Worm (Caenorhabditis elegans) whole organism, early embryonic: Measurements from ENCODE around the gene H28G03.3.

Experiments
- B0310.2 ChIP-seq: sonication (generic microtip); optimal IDR thresholded peaks from 2 replicates; lab custom pipeline; 2016; ENCODE audit warnings: mild to moderate bottlenecking, missing genetic modification characterization, missing compliant biosample characterization
- F13C5.2 ChIP-seq: sonication (generic microtip); optimal IDR thresholded peaks from 2 replicates; lab custom pipeline; 2017; ENCODE audit warnings: mild to moderate bottlenecking, missing genetic modification characterization, inconsistent platforms, missing compliant biosample characterization
- aly-1 ChIP-seq: sonication (generic microtip); optimal IDR thresholded peaks from 2 replicates; lab custom pipeline; 2016; ENCODE audit warnings: missing genetic modification characterization, missing compliant biosample characterization
- ama-1 ChIP-seq: fragments of 150-350 bp; optimal IDR thresholded peaks from 2 replicates; lab custom pipeline; 2014
- ceh-13 ChIP-seq: fragments of 200-800 bp; sonication (Bioruptor generic); optimal IDR thresholded peaks from 2 replicates; lab custom pipeline; 2018; ENCODE audit warnings: mild to moderate bottlenecking, missing genetic modification characterization, missing compliant biosample characterization
- ceh-36 ChIP-seq: sonication (generic microtip); optimal IDR thresholded peaks from 2 replicates; lab custom pipeline; 2016; ENCODE audit warnings: missing genetic modification characterization, inconsistent platforms, missing compliant biosample characterization
- ets-7 ChIP-seq: sonication (generic microtip); optimal IDR thresholded peaks from 2 replicates; lab custom pipeline; 2016; ENCODE audit warnings: missing genotype, missing genetic modification characterization, missing compliant biosample characterization
- flt-1 ChIP-seq: fragments of 200-800 bp; sonication (Bioruptor generic); IDR thresholded peaks from 2 replicates; pipeline ENCODE4 v1.3.6; 2022; ENCODE audit warnings: missing genetic modification characterization, missing compliant biosample characterization
- hmbx-1 ChIP-seq: sonication (generic microtip); optimal IDR thresholded peaks from 2 replicates; lab custom pipeline; 2016; ENCODE audit warnings: mild to moderate bottlenecking, missing genetic modification characterization, missing compliant biosample characterization
- hmg-4 ChIP-seq: fragments of 200-800 bp; sonication (Bioruptor generic); optimal IDR thresholded peaks from 2 replicates; lab custom pipeline; 2018; ENCODE audit warnings: mild to moderate bottlenecking, missing genetic modification characterization, missing compliant biosample characterization
- hnd-1 ChIP-seq: sonication (generic microtip); optimal IDR thresholded peaks from 2 replicates; lab custom pipeline; 2016; ENCODE audit warnings: missing genetic modification characterization, missing compliant biosample characterization
- pes-1 ChIP-seq: fragments of 200-800 bp; sonication (Bioruptor generic); IDR thresholded peaks from 2 replicates; pipeline ENCODE4 v1.3.6; 2022; ENCODE audit warnings: missing genetic modification reagents, missing genetic modification characterization, missing compliant biosample characterization
- scrt-1 ChIP-seq: fragments of 200-800 bp; sonication (Bioruptor generic); IDR thresholded peaks from 2 replicates; pipeline ENCODE4 v1.3.6; 2022; ENCODE audit warnings: missing genetic modification characterization, missing compliant biosample characterization
- sea-1 ChIP-seq: fragments of 200-800 bp; sonication (Bioruptor generic); conservative IDR thresholded peaks from 2 replicates; pipeline ENCODE4 v1.3.6; 2022; ENCODE audit warnings: missing genetic modification characterization, missing compliant biosample characterization
- tbx-11 ChIP-seq: fragments of 200-800 bp; sonication (Bioruptor generic); IDR thresholded peaks from 2 replicates; pipeline ENCODE4 v1.3.6; 2022; ENCODE audit warnings: missing genetic modification characterization, missing compliant biosample characterization
- tbx-37 ChIP-seq: fragments of 200-800 bp; sonication (Bioruptor generic); conservative IDR thresholded peaks from 2 replicates; pipeline ENCODE4 v1.3.6; 2022; ENCODE audit warnings: missing genetic modification reagents, missing genetic modification characterization, missing compliant biosample characterization
- tra-4 ChIP-seq: sonication (generic microtip); optimal IDR thresholded peaks from 2 replicates; lab custom pipeline; 2017; ENCODE audit warnings: missing genetic modification characterization, missing compliant biosample characterization

Gene H28G03.3

ce11 chrX:5226265-5226664, at the start of gene H28G03.3:
Gene H28G03.3 (minus strand): TSS chrX:5226365.
- no peak for TF ChIP-seq flt-1 (GFP tag; lab: Robert Waterston, UW)
- TF ChIP-seq ceh-36 (tag; lab: Kevin White, UChicago): no peak
- no peak for TF ChIP-seq ama-1 (lab: Kevin White, UChicago)
- no peak for TF ChIP-seq tbx-11 (GFP tag; lab: Robert Waterston, UW)
- no peak for TF ChIP-seq hnd-1 (tag; lab: Kevin White, UChicago)
- no peak for TF ChIP-seq ets-7
- TF ChIP-seq sea-1 (GFP tag; lab: Robert Waterston, UW): no peak
- no peak for TF ChIP-seq aly-1 (tag; lab: Kevin White, UChicago)
- no peak for TF ChIP-seq hmg-4 (GFP tag; lab: Kevin White, UChicago)
- TF ChIP-seq tra-4 (tag; lab: Kevin White, UChicago): no peak
- no peak for TF ChIP-seq F13C5.2 (tag; lab: Kevin White, UChicago)
- TF ChIP-seq hmbx-1: no peak
- no peak for TF ChIP-seq B0310.2 (tag; lab: Kevin White, UChicago)
- no peak for TF ChIP-seq pes-1 (GFP tag; lab: Robert Waterston, UW)
- no peak for TF ChIP-seq tbx-37 (GFP tag; lab: Robert Waterston, UW)
- no peak for TF ChIP-seq ceh-13
- TF ChIP-seq scrt-1 (GFP tag; lab: Robert Waterston, UW): no peak

DNA sequence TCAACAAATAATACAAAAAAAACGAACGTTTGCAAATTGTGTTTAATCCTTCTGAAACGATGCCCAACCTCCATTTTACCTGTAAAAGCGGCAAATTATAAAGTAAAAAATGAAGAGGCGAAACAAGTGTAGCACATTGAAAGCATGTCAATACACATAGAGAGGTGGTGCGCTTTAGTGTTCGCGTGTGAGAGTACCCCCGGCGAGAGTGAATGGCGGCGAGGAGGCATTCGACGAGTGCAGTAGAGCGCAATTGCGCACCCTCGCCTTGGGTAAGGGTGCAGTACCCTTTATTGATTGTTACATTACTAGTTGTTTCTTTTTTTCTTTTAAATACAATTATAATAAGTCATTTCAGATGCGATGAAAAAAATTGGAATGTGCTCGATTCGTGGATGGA, 49.0 kb upstream of the H28G03.3 start, which contains the start of gene hst-6:
TSS of gene hst-6 (plus strand) at position 353 of the 400 bp plus-strand sequence.
- TF ChIP-seq tbx-11 (GFP tag; lab: Robert Waterston, UW) (no peak), flt-1 (GFP tag; lab: Robert Waterston, UW) (peak; percentile 41; the same call in 1 of the 2 replicates), F13C5.2 (tag; lab: Kevin White, UChicago) (peak; percentile 85), hmbx-1 (no peak), aly-1 (tag; lab: Kevin White, UChicago) (no peak), ceh-36 (tag; lab: Kevin White, UChicago) (no peak), tbx-37 (GFP tag; lab: Robert Waterston, UW) (0 out of 2 replicates have a peak, but pooled peaks have one; percentile 39), sea-1 (GFP tag; lab: Robert Waterston, UW) (0 out of 2 replicates have a peak, but pooled peaks have one; percentile 50), hmg-4 (GFP tag; lab: Kevin White, UChicago) (peak; percentile 75), tra-4 (tag; lab: Kevin White, UChicago) (no peak), ets-7 (no peak), scrt-1 (GFP tag; lab: Robert Waterston, UW) (no peak), hnd-1 (tag; lab: Kevin White, UChicago) (no peak), ceh-13 (no peak), ama-1 (lab: Kevin White, UChicago) (no peak), B0310.2 (tag; lab: Kevin White, UChicago) (no peak), pes-1 (GFP tag; lab: Robert Waterston, UW) (no peak)

DNA sequence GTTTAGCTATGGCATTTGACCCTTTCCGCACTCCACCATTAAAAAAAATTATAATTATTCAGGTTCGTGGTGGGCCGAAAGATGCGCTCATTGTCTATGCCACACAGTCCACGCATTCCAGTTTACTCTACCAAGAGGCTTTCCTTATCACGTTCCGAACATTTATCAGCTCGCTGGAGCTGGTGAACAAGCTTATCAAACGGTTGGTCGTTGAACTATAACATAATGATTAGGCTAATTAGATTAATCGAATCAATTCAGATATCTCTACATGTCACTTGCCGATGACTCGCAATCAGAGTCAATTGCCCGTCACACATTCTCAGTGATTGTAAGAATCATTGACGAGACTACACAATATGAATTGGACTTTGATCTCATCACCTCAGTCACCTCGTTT, 43.2 kb upstream of the H28G03.3 start:
- TF ChIP-seq aly-1 (tag; lab: Kevin White, UChicago) (no peak), tbx-11 (GFP tag; lab: Robert Waterston, UW) (no peak), hnd-1 (tag; lab: Kevin White, UChicago) (no peak), ets-7 (no peak), tra-4 (tag; lab: Kevin White, UChicago) (no peak), pes-1 (GFP tag; lab: Robert Waterston, UW) (no peak), tbx-37 (GFP tag; lab: Robert Waterston, UW) (no peak), sea-1 (GFP tag; lab: Robert Waterston, UW) (no peak), B0310.2 (tag; lab: Kevin White, UChicago) (no peak), F13C5.2 (tag; lab: Kevin White, UChicago) (no peak), ama-1 (lab: Kevin White, UChicago) (no peak), hmg-4 (GFP tag; lab: Kevin White, UChicago) (no peak), flt-1 (GFP tag; lab: Robert Waterston, UW) (no peak), ceh-13 (no peak), ceh-36 (tag; lab: Kevin White, UChicago) (no peak), hmbx-1 (no peak), scrt-1 (GFP tag; lab: Robert Waterston, UW) (no peak)

- TF ChIP-seq pes-1 (GFP tag; lab: Robert Waterston, UW): no peak
- no peak for TF ChIP-seq tbx-11 (GFP tag; lab: Robert Waterston, UW)
- TF ChIP-seq ceh-36 (tag; lab: Kevin White, UChicago): no peak
- TF ChIP-seq B0310.2 (tag; lab: Kevin White, UChicago): no peak
- no peak for TF ChIP-seq hmg-4 (GFP tag; lab: Kevin White, UChicago)
- TF ChIP-seq sea-1 (GFP tag; lab: Robert Waterston, UW): no peak
- TF ChIP-seq F13C5.2 (tag; lab: Kevin White, UChicago): no peak
- no peak for TF ChIP-seq ceh-13
- TF ChIP-seq scrt-1 (GFP tag; lab: Robert Waterston, UW): no peak
- no peak for TF ChIP-seq hmbx-1
- no peak for TF ChIP-seq ama-1 (lab: Kevin White, UChicago)
- no peak for TF ChIP-seq aly-1 (tag; lab: Kevin White, UChicago)
- no peak for TF ChIP-seq flt-1 (GFP tag; lab: Robert Waterston, UW)
- TF ChIP-seq ets-7: no peak
- TF ChIP-seq tbx-37 (GFP tag; lab: Robert Waterston, UW): no peak
Measured at ce11 chrX:5268062-5268461, 41.9 kb upstream of the H28G03.3 start.

- no peak for TF ChIP-seq hmg-4 (GFP tag; lab: Kevin White, UChicago)
- no peak for TF ChIP-seq tra-4 (tag; lab: Kevin White, UChicago)
- TF ChIP-seq F13C5.2 (tag; lab: Kevin White, UChicago): no peak
- TF ChIP-seq tbx-37 (GFP tag; lab: Robert Waterston, UW): no peak
- TF ChIP-seq ets-7: no peak
- TF ChIP-seq hnd-1 (tag; lab: Kevin White, UChicago): no peak
- no peak for TF ChIP-seq pes-1 (GFP tag; lab: Robert Waterston, UW)
- TF ChIP-seq B0310.2 (tag; lab: Kevin White, UChicago): no peak
- TF ChIP-seq aly-1 (tag; lab: Kevin White, UChicago): no peak
- no peak for TF ChIP-seq hmbx-1
- TF ChIP-seq scrt-1 (GFP tag; lab: Robert Waterston, UW): no peak
- no peak for TF ChIP-seq sea-1 (GFP tag; lab: Robert Waterston, UW)
- no peak for TF ChIP-seq ama-1 (lab: Kevin White, UChicago)
- TF ChIP-seq ceh-13: no peak
Measured at ce11 chrX:5265356-5265755, 39.2 kb upstream of the H28G03.3 start.

DNA sequence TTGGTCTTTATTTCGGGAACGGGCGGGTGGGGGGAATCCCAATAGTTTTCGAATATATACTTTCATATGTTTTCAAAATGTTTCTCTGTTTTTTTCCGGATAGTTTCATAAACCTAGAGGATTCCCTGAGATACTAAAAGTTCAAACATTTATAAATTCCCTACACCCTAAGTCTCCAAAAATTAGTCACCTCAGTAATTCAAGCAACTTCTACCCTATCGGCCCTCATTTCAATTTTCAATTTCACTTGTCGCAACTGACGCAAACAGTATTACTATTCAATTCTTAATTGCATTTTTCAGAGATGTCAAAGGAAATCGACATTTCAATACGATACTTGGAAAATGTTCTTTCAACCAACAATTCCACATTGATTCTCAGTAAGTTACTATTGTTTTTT, 37.9 kb upstream of the H28G03.3 start, which contains the start of gene Y34B4A.4:
TSS of gene Y34B4A.4 (plus strand) at position 301 of the 400 bp plus-strand sequence.
- TF ChIP-seq F13C5.2 (tag; lab: Kevin White, UChicago) (no peak), tra-4 (tag; lab: Kevin White, UChicago) (no peak), pes-1 (GFP tag; lab: Robert Waterston, UW) (no peak), hmbx-1 (no peak), ama-1 (lab: Kevin White, UChicago) (no peak), hnd-1 (tag; lab: Kevin White, UChicago) (no peak), aly-1 (tag; lab: Kevin White, UChicago) (no peak), scrt-1 (GFP tag; lab: Robert Waterston, UW) (no peak), sea-1 (GFP tag; lab: Robert Waterston, UW) (no peak), tbx-37 (GFP tag; lab: Robert Waterston, UW) (no peak)
